Fruit fly (Drosophila melanogaster) whole organism, embryonic: ENCODE results near the gene CG15034.

Experiments used
- Blimp-1 ChIP-seq: fragments of 200-800 bp; sonication (Bioruptor generic); optimal IDR thresholded peaks from 3 replicates; lab custom pipeline; 2018; ENCODE audit warnings: missing biosample characterization, missing genetic modification characterization, mild to moderate bottlenecking, moderate library complexity, missing genetic modification reagents
- CG10979 ChIP-seq: fragments of 200-800 bp; sonication (Bioruptor generic); optimal IDR thresholded peaks from 2 replicates; lab custom pipeline; 2018; ENCODE audit warnings: missing biosample characterization, mild to moderate bottlenecking, missing genetic modification characterization, moderate library complexity
- CG11504 ChIP-seq: fragments of 200-800 bp; sonication (Bioruptor generic); optimal IDR thresholded peaks from 3 replicates; lab custom pipeline; 2019; ENCODE audit warnings: missing biosample characterization, mild to moderate bottlenecking, missing genetic modification characterization, moderate library complexity
- CG12071 ChIP-seq: fragments of 200-800 bp; sonication (Bioruptor generic); optimal IDR thresholded peaks from 3 replicates; lab custom pipeline; 2018; ENCODE audit warnings: missing biosample characterization, mild to moderate bottlenecking, missing genetic modification characterization
- CG12219 ChIP-seq: fragments of 200-800 bp; sonication (Bioruptor generic); optimal IDR thresholded peaks from 3 replicates; lab custom pipeline; 2018; ENCODE audit warnings: missing biosample characterization, mild to moderate bottlenecking, missing genetic modification characterization
- CG12299 ChIP-seq: fragments of 200-800 bp; sonication (Bioruptor generic); optimal IDR thresholded peaks from 2 replicates; lab custom pipeline; 2018; ENCODE audit warnings: missing biosample characterization, mild to moderate bottlenecking, missing genetic modification characterization
- CG12769 ChIP-seq: fragments of 200-800 bp; sonication (Bioruptor generic); optimal IDR thresholded peaks from 2 replicates; lab custom pipeline; 2019; ENCODE audit warnings: missing biosample characterization, mild to moderate bottlenecking, missing genetic modification characterization, moderate library complexity
- CG13424 ChIP-seq: fragments of 200-800 bp; sonication (Bioruptor generic); optimal IDR thresholded peaks from 2 replicates; lab custom pipeline; 2019; ENCODE audit warnings: missing biosample characterization, mild to moderate bottlenecking, missing genetic modification characterization, moderate library complexity
- CG14710 ChIP-seq: fragments of 200-800 bp; sonication (Bioruptor generic); optimal IDR thresholded peaks from 3 replicates; lab custom pipeline; 2019; ENCODE audit warnings: missing biosample characterization, mild to moderate bottlenecking, missing genetic modification characterization, moderate library complexity
- CG17829 ChIP-seq: fragments of 200-800 bp; optimal IDR thresholded peaks from 2 replicates; lab custom pipeline; 2019; ENCODE audit warnings: missing biosample characterization, mild to moderate bottlenecking, missing genetic modification characterization, moderate library complexity
- CG2712 ChIP-seq: fragments of 200-800 bp; optimal IDR thresholded peaks from 3 replicates; lab custom pipeline; 2019; ENCODE audit warnings: missing biosample characterization, mild to moderate bottlenecking, missing genetic modification characterization, moderate library complexity
- CG2875 ChIP-seq: fragments of 200-800 bp; sonication (Bioruptor generic); optimal IDR thresholded peaks from 2 replicates; lab custom pipeline; 2017; ENCODE audit warnings: missing biosample characterization, mild to moderate bottlenecking, missing genetic modification characterization, missing genetic modification reagents
- CG2889 ChIP-seq: fragments of 200-800 bp; sonication (Bioruptor generic); IDR thresholded peaks from 3 replicates; pipeline ENCODE4 v1.3.6; 2022; ENCODE audit warnings: missing biosample characterization, missing genetic modification characterization
- CG32767 ChIP-seq: fragments of 200-800 bp; sonication (Bioruptor generic); IDR thresholded peaks from 2 replicates; pipeline ENCODE4 v1.3.6; 2022; ENCODE audit warnings: missing biosample characterization, missing genetic modification characterization
- CG3407 ChIP-seq: fragments of 200-800 bp; sonication (Bioruptor generic); optimal IDR thresholded peaks from 2 replicates; lab custom pipeline; 2018; ENCODE audit warnings: missing biosample characterization, mild to moderate bottlenecking, missing genetic modification characterization
- CG4707 ChIP-seq: fragments of 200-800 bp; sonication (Bioruptor generic); optimal IDR thresholded peaks from 2 replicates; lab custom pipeline; 2018; ENCODE audit warnings: missing biosample characterization, mild to moderate bottlenecking, missing genetic modification characterization, moderate library complexity
- CG5953 ChIP-seq: fragments of 200-800 bp; sonication (Bioruptor generic); IDR thresholded peaks from 2 replicates; pipeline ENCODE4 v1.3.6; 2022; ENCODE audit warnings: missing biosample characterization, missing genetic modification characterization
- CG6689 ChIP-seq: fragments of 200-800 bp; sonication (Bioruptor generic); IDR thresholded peaks from 2 replicates; pipeline ENCODE4 v1.3.6; 2022; ENCODE audit warnings: missing biosample characterization, missing genetic modification characterization
- CG7745 ChIP-seq: fragments of 200-800 bp; sonication (Bioruptor generic); optimal IDR thresholded peaks from 2 replicates; lab custom pipeline; 2018; ENCODE audit warnings: missing biosample characterization, mild to moderate bottlenecking, missing genetic modification characterization, moderate library complexity
- CoRest ChIP-seq: fragments of 200-800 bp; sonication (Bioruptor generic); optimal IDR thresholded peaks from 3 replicates; lab custom pipeline; 2018; ENCODE audit warnings: missing biosample characterization, mild to moderate bottlenecking, missing genetic modification characterization, moderate library complexity
- D19A ChIP-seq: fragments of 200-800 bp; optimal IDR thresholded peaks from 3 replicates; lab custom pipeline; 2019; ENCODE audit warnings: missing biosample characterization, mild to moderate bottlenecking, missing genetic modification characterization, moderate library complexity
- Drgx ChIP-seq: fragments of 200-800 bp; sonication (Bioruptor generic); IDR thresholded peaks from 2 replicates; pipeline ENCODE4 v1.3.6; 2022; ENCODE audit warnings: missing biosample characterization, missing genetic modification characterization
- Eip74EF ChIP-seq, 2 experiments: fragments of 200-800 bp in 1 of 2; fragments of >200 bp in 1 of 2; sonication (Bioruptor generic) in 1 of 2; optimal IDR thresholded peaks; 2 replicates each; lab custom pipeline; 2017 to 2019; ENCODE audit warnings: missing biosample characterization in 2 of 2, missing genetic modification characterization in 2 of 2, mild to moderate bottlenecking in 1 of 2, moderate library complexity in 1 of 2
- HHEX ChIP-seq: fragments of 200-800 bp; sonication (Bioruptor generic); optimal IDR thresholded peaks from 3 replicates; lab custom pipeline; 2017; ENCODE audit warnings: missing biosample characterization, mild to moderate bottlenecking, missing genetic modification characterization, missing genetic modification reagents
- Oli ChIP-seq: fragments of 200-800 bp; sonication (Bioruptor generic); optimal IDR thresholded peaks from 2 replicates; lab custom pipeline; 2018; ENCODE audit warnings: missing biosample characterization, mild to moderate bottlenecking, missing genetic modification characterization, moderate library complexity
- Ssrp ChIP-seq: fragments of 200-800 bp; sonication (Bioruptor generic); optimal IDR thresholded peaks from 2 replicates; lab custom pipeline; 2018; ENCODE audit warnings: missing biosample characterization, mild to moderate bottlenecking, missing genetic modification characterization, moderate library complexity
- Xrp1 ChIP-seq: fragments of 200-800 bp; sonication (Bioruptor generic); IDR thresholded peaks from 2 replicates; pipeline ENCODE4 v1.3.6; 2022; ENCODE audit warnings: missing biosample characterization, missing genetic modification characterization
- ara ChIP-seq: fragments of 200-800 bp; sonication (Bioruptor generic); IDR thresholded peaks from 2 replicates; pipeline ENCODE4 v1.3.6; 2022; ENCODE audit warnings: missing biosample characterization, missing genetic modification characterization
- ash1 ChIP-seq: fragments of 200-800 bp; sonication (Bioruptor generic); optimal IDR thresholded peaks from 2 replicates; lab custom pipeline; 2018; ENCODE audit warnings: missing biosample characterization, mild to moderate bottlenecking, missing genetic modification characterization
- chm ChIP-seq: fragments of 200-800 bp; sonication (Bioruptor generic); IDR thresholded peaks from 2 replicates; pipeline ENCODE4 v1.3.6; 2022; ENCODE audit warnings: missing biosample characterization, missing genetic modification characterization
- ci ChIP-seq: fragments of 200-800 bp; sonication (Bioruptor generic); IDR thresholded peaks from 3 replicates; pipeline ENCODE4 v1.3.6; 2022; ENCODE audit warnings: missing biosample characterization, missing genetic modification characterization
- croc ChIP-seq: fragments of 200-800 bp; sonication (Bioruptor generic); conservative IDR thresholded peaks from 3 replicates; pipeline ENCODE4 v1.3.6; 2022; ENCODE audit warnings: missing biosample characterization, missing genetic modification characterization
- dmrt11E ChIP-seq: fragments of 200-800 bp; sonication (Bioruptor generic); optimal IDR thresholded peaks from 3 replicates; lab custom pipeline; 2018; ENCODE audit warnings: missing biosample characterization, mild to moderate bottlenecking, missing genetic modification characterization, moderate library complexity
- dmrt99B ChIP-seq: fragments of 200-800 bp; sonication (Bioruptor generic); optimal IDR thresholded peaks from 2 replicates; lab custom pipeline; 2018; ENCODE audit warnings: missing biosample characterization, mild to moderate bottlenecking, missing genetic modification characterization, moderate library complexity
- dysf ChIP-seq: fragments of 200-800 bp; sonication (Bioruptor generic); IDR thresholded peaks from 3 replicates; pipeline ENCODE4 v1.3.6; 2022; ENCODE audit warnings: missing biosample characterization, missing genetic modification characterization
- ems ChIP-seq: fragments of 200-800 bp; sonication (Bioruptor generic); optimal IDR thresholded peaks from 3 replicates; lab custom pipeline; 2016; ENCODE audit warnings: missing biosample characterization, missing genetic modification characterization
- gem ChIP-seq: fragments of 200-800 bp; sonication (Bioruptor generic); optimal IDR thresholded peaks from 2 replicates; lab custom pipeline; 2019; ENCODE audit warnings: missing biosample characterization, mild to moderate bottlenecking, missing genetic modification characterization, moderate library complexity
- grau ChIP-seq: fragments of 200-800 bp; optimal IDR thresholded peaks from 3 replicates; lab custom pipeline; 2019; ENCODE audit warnings: missing biosample characterization, mild to moderate bottlenecking, missing genetic modification characterization, moderate library complexity
- ken ChIP-seq: fragments of 200-800 bp; sonication (Bioruptor generic); IDR thresholded peaks from 3 replicates; pipeline ENCODE4 v1.3.6; 2022; ENCODE audit warnings: missing biosample characterization, missing genetic modification characterization
- lab ChIP-seq: fragments of 200-800 bp; sonication (Bioruptor generic); optimal IDR thresholded peaks from 3 replicates; lab custom pipeline; 2017; ENCODE audit warnings: missing biosample characterization, missing genetic modification characterization, mild to moderate bottlenecking, moderate library complexity, missing genetic modification reagents
- lbe ChIP-seq: fragments of 200-800 bp; sonication (Bioruptor generic); optimal IDR thresholded peaks from 2 replicates; lab custom pipeline; 2016; ENCODE audit warnings: missing biosample characterization, mild to moderate bottlenecking, missing genetic modification characterization
- lola ChIP-seq, 3 experiments: fragments of >200 bp in 2 of 3; fragments of 200-800 bp in 1 of 3; sonication (Bioruptor generic) in 1 of 3; optimal IDR thresholded peaks; 2 replicates each; lab custom pipeline; 2017 to 2019; ENCODE audit warnings: missing biosample characterization in 3 of 3, missing genetic modification characterization in 3 of 3, mild to moderate bottlenecking in 1 of 3, moderate library complexity in 1 of 3
- phol ChIP-seq: fragments of 200-800 bp; sonication (Bioruptor generic); optimal IDR thresholded peaks from 3 replicates; lab custom pipeline; 2018; ENCODE audit warnings: missing biosample characterization, mild to moderate bottlenecking, missing genetic modification characterization, moderate library complexity
- seq ChIP-seq: fragments of 200-800 bp; sonication (Bioruptor generic); IDR thresholded peaks from 2 replicates; pipeline ENCODE4 v1.3.6; 2022; ENCODE audit warnings: missing biosample characterization, missing genetic modification characterization
- trem ChIP-seq: fragments of 200-800 bp; optimal IDR thresholded peaks from 3 replicates; lab custom pipeline; 2019; ENCODE audit warnings: missing biosample characterization, mild to moderate bottlenecking, missing genetic modification characterization, moderate library complexity
- unpg ChIP-seq: fragments of 200-800 bp; sonication (Bioruptor generic); optimal IDR thresholded peaks from 3 replicates; lab custom pipeline; 2018; ENCODE audit warnings: missing biosample characterization, mild to moderate bottlenecking, missing genetic modification characterization, moderate library complexity
- zen2 ChIP-seq: fragments of 200-800 bp; sonication (Bioruptor generic); IDR thresholded peaks from 3 replicates; pipeline ENCODE4 v1.3.6; 2022; ENCODE audit warnings: missing biosample characterization, missing genetic modification characterization; ENCODE audit not compliant: partially characterized antibody
- zfh2 ChIP-seq: fragments of 200-800 bp; sonication (Bioruptor generic); optimal IDR thresholded peaks from 2 replicates; lab custom pipeline; 2016; ENCODE audit warnings: missing biosample characterization, missing genetic modification characterization

The CG15034 gene

dm6 chrX:7335524-7335991 lies 11.7 kb downstream of the CG15034 start (continued):
- TF ChIP-seq CG10979 (peak; percentile 75), zfh2 (GFP tag; lab: Kevin White, UChicago) (no peak), CG2712 (tag; lab: Kevin White, UChicago) (peak; percentile 71), ems (GFP tag; lab: Kevin White, UChicago) (no peak), Blimp-1 (GFP tag; lab: Kevin White, UChicago) (peak; percentile 69), dmrt99B (tag; lab: Kevin White, UChicago) (peak; percentile 56), Xrp1 (GFP tag; lab: Robert Waterston, UW) (peak; percentile 66), unpg (GFP tag; lab: Kevin White, UChicago) (peak; percentile 69), lola (GFP tag; optimal IDR thresholded peaks at IDR 0.05; lab: Kevin White, UChicago) (peak in 1 of 3 experiments; percentile 58), dmrt11E (peak; percentile 74), CG11504 (tag; lab: Kevin White, UChicago) (peak; percentile 77), CG4707 (GFP tag; lab: Kevin White, UChicago) (peak; percentile 66), CG17829 (tag; lab: Kevin White, UChicago) (peak; percentile 59), CG3407 (GFP tag; lab: Kevin White, UChicago) (peak; percentile 1), ash1 (GFP tag; lab: Kevin White, UChicago) (no peak), trem (peak; percentile 42), CG2889 (GFP tag; lab: Robert Waterston, UW) (no peak), seq (GFP tag; lab: Robert Waterston, UW) (0 out of 2 replicates have a peak, but pooled peaks have one; percentile 23), lbe (peak; percentile 56), HHEX (GFP tag; lab: Kevin White, UChicago) (no peak), Eip74EF (GFP tag; optimal IDR thresholded peaks at IDR 0.05; lab: Kevin White, UChicago) (peak in 1 of 2 experiments; percentile 29), croc (GFP tag; lab: Robert Waterston, UW) (peak; percentile 49; the same call in 1 of the 3 replicates), grau (peak; percentile 19), CG13424 (peak; percentile 56), ci (peak; percentile 56; the same call in 2 of the 3 replicates), CG12071 (no peak), chm (GFP tag; lab: Robert Waterston, UW) (peak; percentile 10; the same call in 1 of the 2 replicates), CG14710 (peak; percentile 46), CG32767 (no peak), CG12769 (tag; lab: Kevin White, UChicago) (peak; percentile 29), CG12219 (GFP tag; lab: Kevin White, UChicago) (peak; percentile 26), D19A (peak; percentile 51), CG2875 (GFP tag; lab: Kevin White, UChicago) (no peak), ara (GFP tag; lab: Robert Waterston, UW) (peak; percentile 48; the same call in 1 of the 2 replicates), gem (tag; lab: Kevin White, UChicago) (peak; percentile 71), Ssrp (tag; lab: Kevin White, UChicago) (peak; percentile 84), zen2 (no peak), ken (GFP tag; lab: Robert Waterston, UW) (0 out of 3 replicates have a peak, but pooled peaks have one; percentile 29), Drgx (GFP tag; lab: Robert Waterston, UW) (peak; percentile 60), CG12299 (tag; lab: Kevin White, UChicago) (peak; percentile 44), Oli (tag; lab: Kevin White, UChicago) (peak; percentile 19), phol (tag; lab: Kevin White, UChicago) (peak; percentile 58), CoRest (tag; lab: Kevin White, UChicago) (peak; percentile 11), CG5953 (GFP tag; lab: Robert Waterston, UW) (no peak), CG6689 (GFP tag; lab: Robert Waterston, UW) (0 out of 2 replicates have a peak, but pooled peaks have one; percentile 8), CG7745 (no peak), dysf (GFP tag; lab: Robert Waterston, UW) (0 out of 3 replicates have a peak, but pooled peaks have one; percentile 20), lab (GFP tag; lab: Kevin White, UChicago) (no peak)
